Fruit fly (Drosophila melanogaster): ENCODE measurements around the gene Herp.
A peak's percentile ranks its signal among the peaks of the same experiment; 100 is the strongest.

- TF ChIP-seq CG13204 (GFP tag; optimal IDR thresholded peaks at IDR 0.05), result no peak
- peak; percentile 56 for TF ChIP-seq EcR (GFP tag; optimal IDR thresholded peaks at IDR 0.05)
- peak; percentile 73 for TF ChIP-seq gl (tag; optimal IDR thresholded peaks at IDR 0.05)
- peak; percentile 52; the same call in 1 of the 2 replicates for TF ChIP-seq CG10348 (GFP tag; IDR thresholded peaks at IDR 0.05)
These were observed at the start of gene Herp, which contains the start of gene r2d2 for dm6 chr2L:7799804-7800433.
